Fruit fly (Drosophila melanogaster) whole organism, adult: ENCODE results near the gene CG6441.

Experiments
- CG11617 ChIP-seq: fragments of 200-800 bp; sonication (Bioruptor generic); optimal IDR thresholded peaks from 2 replicates; lab custom pipeline; 2017; ENCODE audit warnings: mild to moderate bottlenecking, missing biosample characterization, missing genetic modification reagents, missing genetic modification characterization
- CG12768 ChIP-seq: fragments of 200-800 bp; sonication (Bioruptor generic); optimal IDR thresholded peaks from 2 replicates; lab custom pipeline; 2017; ENCODE audit warnings: missing biosample characterization, missing genetic modification characterization, mild to moderate bottlenecking, moderate library complexity, missing genetic modification reagents
- CG14711 ChIP-seq: fragments of 200-800 bp; sonication (Bioruptor generic); optimal IDR thresholded peaks from 2 replicates; lab custom pipeline; 2018; ENCODE audit warnings: missing biosample characterization, mild to moderate bottlenecking, missing genetic modification characterization, moderate library complexity
- CG1620 ChIP-seq: fragments of 200-800 bp; sonication (Bioruptor generic); optimal IDR thresholded peaks from 2 replicates; lab custom pipeline; 2016; ENCODE audit warnings: missing biosample characterization, missing genetic modification characterization
- CG33017 ChIP-seq: fragments of 200-800 bp; sonication (Bioruptor generic); optimal IDR thresholded peaks from 2 replicates; lab custom pipeline; 2018; ENCODE audit warnings: missing biosample characterization, mild to moderate bottlenecking, missing genetic modification characterization, moderate library complexity
- CG5204 ChIP-seq: fragments of 200-800 bp; sonication (Bioruptor generic); optimal IDR thresholded peaks from 2 replicates; lab custom pipeline; 2016; ENCODE audit warnings: missing biosample characterization, missing genetic modification characterization
- CG7045 ChIP-seq: fragments of 200-800 bp; sonication (Bioruptor generic); optimal IDR thresholded peaks from 2 replicates; lab custom pipeline; 2017; ENCODE audit warnings: missing biosample characterization, mild to moderate bottlenecking, missing genetic modification characterization
- CG7101 ChIP-seq: fragments of 200-800 bp; sonication (Bioruptor generic); optimal IDR thresholded peaks from 2 replicates; lab custom pipeline; 2018; ENCODE audit warnings: missing biosample characterization, mild to moderate bottlenecking, missing genetic modification characterization, moderate library complexity
- Crg-1 ChIP-seq: fragments of 200-800 bp; sonication (Bioruptor generic); optimal IDR thresholded peaks from 2 replicates; lab custom pipeline; 2016; ENCODE audit warnings: missing biosample characterization, missing genetic modification characterization
- Hr96 ChIP-seq: fragments of 200-800 bp; sonication (Bioruptor generic); optimal IDR thresholded peaks from 2 replicates; lab custom pipeline; 2016; ENCODE audit warnings: missing biosample characterization, missing genetic modification characterization
- Mnt ChIP-seq: fragments of 200-800 bp; sonication (Bioruptor generic); optimal IDR thresholded peaks from 2 replicates; lab custom pipeline; 2016; ENCODE audit warnings: missing biosample characterization, mild to moderate bottlenecking, missing genetic modification characterization
- bab1 ChIP-seq: fragments of 200-800 bp; sonication (Bioruptor generic); optimal IDR thresholded peaks from 3 replicates; lab custom pipeline; 2019; ENCODE audit warnings: missing biosample characterization, mild to moderate bottlenecking, missing genetic modification characterization, moderate library complexity
- cic ChIP-seq: fragments of 200-800 bp; sonication (Bioruptor generic); optimal IDR thresholded peaks from 2 replicates; lab custom pipeline; 2017; ENCODE audit warnings: missing biosample characterization, mild to moderate bottlenecking, missing genetic modification characterization, moderate library complexity
- cnc ChIP-seq, 2 experiments: fragments of >200 bp; optimal IDR thresholded peaks; 2 replicates each; lab custom pipeline; 2017
- kay ChIP-seq: fragments of 200-800 bp; sonication (Bioruptor generic); peaks from one replicate; lab custom pipeline; 2016; ENCODE audit warnings: missing biosample characterization, missing genetic modification characterization, borderline replicate concordance
- ovo ChIP-seq: fragments of 200-800 bp; sonication (Bioruptor generic); optimal IDR thresholded peaks from 2 replicates; lab custom pipeline; 2016; ENCODE audit warnings: missing biosample characterization, missing genetic modification characterization
- pad ChIP-seq: fragments of 200-800 bp; sonication (Bioruptor generic); optimal IDR thresholded peaks from 3 replicates; lab custom pipeline; 2017; ENCODE audit warnings: missing biosample characterization, missing genetic modification characterization, mild to moderate bottlenecking, moderate library complexity, missing genetic modification reagents
- tj ChIP-seq: fragments of 200-800 bp; sonication (Bioruptor generic); optimal IDR thresholded peaks from 3 replicates; lab custom pipeline; 2017; ENCODE audit warnings: missing biosample characterization, mild to moderate bottlenecking, missing genetic modification characterization, moderate library complexity
- toe ChIP-seq: fragments of 200-800 bp; sonication (Bioruptor generic); optimal IDR thresholded peaks from 2 replicates; lab custom pipeline; 2016; ENCODE audit warnings: missing biosample characterization, missing genetic modification characterization

CG6441 gene

dm6 chr2L:7522737-7523136 is 48.2 kb downstream of the CG6441 start:
- no peak for TF ChIP-seq CG7101 (tag; lab: Kevin White, UChicago)
- TF ChIP-seq Mnt (GFP tag; lab: Kevin White, UChicago): no peak
- no peak for TF ChIP-seq CG7045
- no peak for TF ChIP-seq CG12768 (GFP tag; lab: Kevin White, UChicago)
- no peak for TF ChIP-seq bab1 (GFP tag; lab: Kevin White, UChicago)
- TF ChIP-seq Crg-1 (GFP tag; lab: Kevin White, UChicago): no peak

dm6 chr2L:7523564-7523963 is 49.1 kb downstream of the CG6441 start:
- no peak for TF ChIP-seq pad (GFP tag; lab: Kevin White, UChicago)
- no peak for TF ChIP-seq CG14711 (tag; lab: Kevin White, UChicago)

- TF ChIP-seq CG14711 (tag; lab: Kevin White, UChicago) (no peak), CG11617 (GFP tag; lab: Kevin White, UChicago) (peak; percentile 15), cnc (optimal IDR thresholded peaks at IDR 0.05; lab: Kevin White, UChicago) (no peak), CG5204 (GFP tag; lab: Kevin White, UChicago) (no peak), CG33017 (no peak), ovo (GFP tag; lab: Kevin White, UChicago) (no peak), Crg-1 (GFP tag; lab: Kevin White, UChicago) (no peak), tj (peak; percentile 94)
These were observed 50.8 kb downstream of the CG6441 start for dm6 chr2L:7525123-7525874.

- TF ChIP-seq CG5204 (GFP tag; lab: Kevin White, UChicago) (no peak), Mnt (GFP tag; lab: Kevin White, UChicago) (no peak), CG12768 (GFP tag; lab: Kevin White, UChicago) (no peak), tj (no peak), cic (GFP tag; lab: Kevin White, UChicago) (no peak), Hr96 (GFP tag; lab: Kevin White, UChicago) (no peak), kay (GFP tag; lab: Kevin White, UChicago) (no peak), ovo (GFP tag; lab: Kevin White, UChicago) (no peak), Crg-1 (GFP tag; lab: Kevin White, UChicago) (no peak), CG14711 (tag; lab: Kevin White, UChicago) (no peak), cnc (optimal IDR thresholded peaks at IDR 0.05; lab: Kevin White, UChicago) (no peak), CG33017 (no peak), CG7101 (tag; lab: Kevin White, UChicago) (no peak), bab1 (GFP tag; lab: Kevin White, UChicago) (no peak), pad (GFP tag; lab: Kevin White, UChicago) (no peak), CG11617 (GFP tag; lab: Kevin White, UChicago) (no peak), CG1620 (GFP tag; lab: Kevin White, UChicago) (no peak), toe (GFP tag; lab: Kevin White, UChicago) (no peak)
These were observed 51.6 kb downstream of the CG6441 start for dm6 chr2L:7526129-7526528.
